Fruit fly (Drosophila melanogaster) whole organism, embryonic: Measurements from ENCODE around the gene CG4594.
A peak's percentile ranks its signal among the peaks of the same experiment; 100 is the strongest.

Source experiments
- Bdp1 ChIP-seq: fragments of 200-800 bp; sonication (Bioruptor generic); optimal IDR thresholded peaks from 3 replicates; lab custom pipeline; 2016; ENCODE audit warnings: missing biosample characterization, missing genetic modification characterization
- CG15073 ChIP-seq: fragments of 200-800 bp; sonication (Bioruptor generic); optimal IDR thresholded peaks from 2 replicates; lab custom pipeline; 2016; ENCODE audit warnings: missing biosample characterization, missing genetic modification characterization
- CG1647 ChIP-seq: fragments of 200-800 bp; sonication (Bioruptor generic); optimal IDR thresholded peaks from 3 replicates; lab custom pipeline; 2016; ENCODE audit warnings: missing biosample characterization, missing genetic modification characterization
- CG16815 ChIP-seq: fragments of 200-800 bp; sonication (Bioruptor generic); optimal IDR thresholded peaks from 3 replicates; lab custom pipeline; 2017; ENCODE audit warnings: missing biosample characterization, mild to moderate bottlenecking, missing genetic modification characterization
- CG18262 ChIP-seq: fragments of 200-800 bp; optimal IDR thresholded peaks from 3 replicates; lab custom pipeline; 2019; ENCODE audit warnings: missing biosample characterization, mild to moderate bottlenecking, missing genetic modification characterization, moderate library complexity
- CG2199 ChIP-seq: fragments of 200-800 bp; sonication (Bioruptor generic); IDR thresholded peaks from 3 replicates; pipeline ENCODE4 v1.3.6; 2022; ENCODE audit warnings: missing biosample characterization, missing genetic modification characterization
- CG3065 ChIP-seq: fragments of 200-800 bp; sonication (Bioruptor generic); optimal IDR thresholded peaks from 2 replicates; lab custom pipeline; 2016; ENCODE audit warnings: missing biosample characterization, missing genetic modification characterization
- CG31365 ChIP-seq: fragments of 200-800 bp; sonication (Bioruptor generic); optimal IDR thresholded peaks from 2 replicates; lab custom pipeline; 2018; ENCODE audit warnings: missing biosample characterization, mild to moderate bottlenecking, missing genetic modification characterization
- CG33557 ChIP-seq: fragments of 200-800 bp; sonication (Bioruptor generic); optimal IDR thresholded peaks from 2 replicates; lab custom pipeline; 2019; ENCODE audit warnings: missing biosample characterization, mild to moderate bottlenecking, missing genetic modification characterization, moderate library complexity
- CG6791 ChIP-seq: fragments of 200-800 bp; sonication (Bioruptor generic); IDR thresholded peaks from 3 replicates; pipeline ENCODE4 v1.3.6; 2022; ENCODE audit warnings: missing biosample characterization, missing genetic modification characterization; ENCODE audit not compliant: partially characterized antibody
- CG7372 ChIP-seq: fragments of 200-800 bp; sonication (Bioruptor generic); IDR thresholded peaks from 2 replicates; pipeline ENCODE4 v1.3.6; 2022; ENCODE audit warnings: missing biosample characterization, missing genetic modification characterization
- CG9932 ChIP-seq: fragments of 200-800 bp; sonication (Bioruptor generic); IDR thresholded peaks from 2 replicates; pipeline ENCODE4 v1.3.6; 2022; ENCODE audit warnings: missing biosample characterization, missing genetic modification characterization
- Doc3 ChIP-seq: fragments of 200-800 bp; sonication (Bioruptor generic); IDR thresholded peaks from 3 replicates; pipeline ENCODE4 v1.3.6; 2022; ENCODE audit warnings: missing biosample characterization, missing genetic modification characterization; ENCODE audit not compliant: partially characterized antibody
- Gsc ChIP-seq: fragments of 200-800 bp; sonication (Bioruptor generic); IDR thresholded peaks from 2 replicates; pipeline ENCODE4 v1.3.6; 2022; ENCODE audit warnings: missing biosample characterization, missing genetic modification characterization
- HHEX ChIP-seq: fragments of 200-800 bp; sonication (Bioruptor generic); optimal IDR thresholded peaks from 3 replicates; lab custom pipeline; 2017; ENCODE audit warnings: missing biosample characterization, mild to moderate bottlenecking, missing genetic modification characterization, missing genetic modification reagents
- Hand ChIP-seq: fragments of 200-800 bp; sonication (Bioruptor generic); optimal IDR thresholded peaks from 2 replicates; lab custom pipeline; 2017; ENCODE audit warnings: mild to moderate bottlenecking, missing biosample characterization, missing genetic modification reagents, missing genetic modification characterization
- Hr78 ChIP-seq, 2 experiments: fragments of 200-800 bp in 1 of 2; fragments of >200 bp in 1 of 2; sonication (Bioruptor generic) in 1 of 2; optimal IDR thresholded peaks; 2 replicates each; lab custom pipeline; 2017 to 2019; ENCODE audit warnings: missing biosample characterization in 2 of 2, missing genetic modification characterization in 2 of 2, mild to moderate bottlenecking in 1 of 2, moderate library complexity in 1 of 2
- Myb ChIP-seq: fragments of 200-800 bp; sonication (Bioruptor generic); optimal IDR thresholded peaks from 2 replicates; lab custom pipeline; 2016; ENCODE audit warnings: missing biosample characterization, missing genetic modification characterization
- Neu2 ChIP-seq: fragments of 200-800 bp; sonication (Bioruptor generic); optimal IDR thresholded peaks from 3 replicates; lab custom pipeline; 2016; ENCODE audit warnings: missing biosample characterization, missing genetic modification characterization, borderline replicate concordance
- Oaz ChIP-seq: fragments of 200-800 bp; sonication (Bioruptor generic); IDR thresholded peaks from 2 replicates; pipeline ENCODE4 v1.3.6; 2022; ENCODE audit warnings: missing biosample characterization, missing genetic modification characterization
- Pdp1 ChIP-seq, 2 experiments: fragments of 200-800 bp; sonication (Bioruptor generic); optimal IDR thresholded peaks; 3 replicates each; lab custom pipeline; 2016; ENCODE audit warnings: missing biosample characterization in 2 of 2, missing genetic modification characterization in 2 of 2, mild to moderate bottlenecking in 1 of 2, moderate library complexity in 1 of 2
- Ptx1 ChIP-seq: fragments of 200-800 bp; sonication (Bioruptor generic); IDR thresholded peaks from 2 replicates; pipeline ENCODE4 v1.3.6; 2022; ENCODE audit warnings: missing biosample characterization, missing genetic modification characterization
- Rx ChIP-seq: fragments of 200-800 bp; sonication (Bioruptor generic); IDR thresholded peaks from 2 replicates; pipeline ENCODE4 v1.3.6; 2022; ENCODE audit warnings: missing biosample characterization, missing genetic modification characterization
- Taf1 ChIP-seq: fragments of 200-800 bp; sonication (Bioruptor generic); IDR thresholded peaks from 2 replicates; pipeline ENCODE4 v1.3.6; 2022; ENCODE audit warnings: missing biosample characterization, missing genetic modification characterization
- Vsx1 ChIP-seq: fragments of 200-800 bp; sonication (Bioruptor generic); optimal IDR thresholded peaks from 2 replicates; lab custom pipeline; 2017; ENCODE audit warnings: missing biosample characterization, mild to moderate bottlenecking, missing genetic modification characterization, missing genetic modification reagents
- ac ChIP-seq: fragments of 200-800 bp; sonication (Bioruptor generic); optimal IDR thresholded peaks from 3 replicates; lab custom pipeline; 2017; ENCODE audit warnings: missing biosample characterization, mild to moderate bottlenecking, missing genetic modification characterization
- amos ChIP-seq: fragments of 200-800 bp; sonication (Bioruptor generic); IDR thresholded peaks from 2 replicates; pipeline ENCODE4 v1.3.6; 2022; ENCODE audit warnings: missing biosample characterization, missing genetic modification characterization; ENCODE audit not compliant: partially characterized antibody
- bbx ChIP-seq: fragments of 200-800 bp; sonication (Bioruptor generic); IDR thresholded peaks from 2 replicates; pipeline ENCODE4 v1.3.6; 2022; ENCODE audit warnings: missing biosample characterization, missing genetic modification characterization; ENCODE audit not compliant: partially characterized antibody
- cg ChIP-seq: fragments of 200-800 bp; sonication (Bioruptor generic); optimal IDR thresholded peaks from 3 replicates; lab custom pipeline; 2019; ENCODE audit warnings: missing biosample characterization, mild to moderate bottlenecking, missing genetic modification characterization, moderate library complexity
- chinmo ChIP-seq: fragments of 200-800 bp; sonication (Bioruptor generic); IDR thresholded peaks from 4 replicates; pipeline ENCODE4 v1.3.6; 2022; ENCODE audit warnings: missing biosample characterization, missing genetic modification characterization; ENCODE audit not compliant: partially characterized antibody
- dati ChIP-seq: fragments of 200-800 bp; sonication (Bioruptor generic); IDR thresholded peaks from 2 replicates; pipeline ENCODE4 v1.3.6; 2022; ENCODE audit warnings: missing biosample characterization, missing genetic modification characterization
- dmrt11E ChIP-seq: fragments of 200-800 bp; sonication (Bioruptor generic); optimal IDR thresholded peaks from 3 replicates; lab custom pipeline; 2018; ENCODE audit warnings: missing biosample characterization, mild to moderate bottlenecking, missing genetic modification characterization, moderate library complexity
- gro ChIP-seq: fragments of 200-800 bp; sonication (Bioruptor generic); optimal IDR thresholded peaks from 2 replicates; lab custom pipeline; 2016; ENCODE audit warnings: missing biosample characterization, missing genetic modification characterization
- jing ChIP-seq: fragments of 200-800 bp; sonication (Bioruptor generic); optimal IDR thresholded peaks from 2 replicates; lab custom pipeline; 2018; ENCODE audit warnings: missing biosample characterization, mild to moderate bottlenecking, missing genetic modification characterization
- jumu ChIP-seq: fragments of 200-800 bp; sonication (Bioruptor generic); optimal IDR thresholded peaks from 3 replicates; lab custom pipeline; 2016; ENCODE audit warnings: missing biosample characterization, missing genetic modification characterization
- lab ChIP-seq: fragments of 200-800 bp; sonication (Bioruptor generic); optimal IDR thresholded peaks from 3 replicates; lab custom pipeline; 2017; ENCODE audit warnings: missing biosample characterization, missing genetic modification characterization, mild to moderate bottlenecking, moderate library complexity, missing genetic modification reagents
- lbe ChIP-seq: fragments of 200-800 bp; sonication (Bioruptor generic); optimal IDR thresholded peaks from 2 replicates; lab custom pipeline; 2016; ENCODE audit warnings: missing biosample characterization, mild to moderate bottlenecking, missing genetic modification characterization
- mam ChIP-seq: fragments of 200-800 bp; sonication (Bioruptor generic); optimal IDR thresholded peaks from 3 replicates; lab custom pipeline; 2016; ENCODE audit warnings: missing biosample characterization, missing genetic modification characterization
- nau ChIP-seq: fragments of 200-800 bp; sonication (Bioruptor generic); optimal IDR thresholded peaks from 3 replicates; lab custom pipeline; 2017; ENCODE audit warnings: missing biosample characterization, mild to moderate bottlenecking, missing genetic modification characterization, missing genetic modification reagents
- org-1 ChIP-seq: fragments of 200-800 bp; sonication (Bioruptor generic); optimal IDR thresholded peaks from 2 replicates; lab custom pipeline; 2017; ENCODE audit warnings: missing biosample characterization, missing genetic modification characterization
- p53 ChIP-seq: fragments of 200-800 bp; sonication (Bioruptor generic); optimal IDR thresholded peaks from 2 replicates; lab custom pipeline; 2016; ENCODE audit warnings: missing biosample characterization, missing genetic modification characterization
- prd ChIP-seq, 3 experiments: fragments of >200 bp in 2 of 3; fragments of 200-800 bp in 1 of 3; sonication (Bioruptor generic) in 1 of 3; optimal IDR thresholded peaks in 2 of 3; IDR thresholded peaks in 1 of 3; 2 replicates in 2 of 3; 3 replicates in 1 of 3; pipeline versions ENCODE4 v1.3.6 to Lab custom; 2017 to 2022; ENCODE audit warnings: missing biosample characterization in 1 of 3, missing genetic modification characterization in 1 of 3
- rib ChIP-seq: fragments of 200-800 bp; sonication (Bioruptor generic); IDR thresholded peaks from 2 replicates; pipeline ENCODE4 v1.3.6; 2022; ENCODE audit warnings: missing biosample characterization, missing genetic modification characterization
- sim ChIP-seq: fragments of 200-800 bp; sonication (Bioruptor generic); IDR thresholded peaks from 2 replicates; pipeline ENCODE4 v1.3.6; 2022; ENCODE audit warnings: missing biosample characterization, missing genetic modification characterization
- tio ChIP-seq: fragments of 200-800 bp; sonication (Bioruptor generic); optimal IDR thresholded peaks from 2 replicates; lab custom pipeline; 2017; ENCODE audit warnings: missing biosample characterization, missing genetic modification characterization, inconsistent platforms
- tx ChIP-seq: fragments of 200-800 bp; sonication (Bioruptor generic); optimal IDR thresholded peaks from 2 replicates; lab custom pipeline; 2016; ENCODE audit warnings: missing biosample characterization, missing genetic modification characterization
- zf30C ChIP-seq: fragments of 200-800 bp; sonication (Bioruptor generic); optimal IDR thresholded peaks from 3 replicates; lab custom pipeline; 2018; ENCODE audit warnings: missing biosample characterization, mild to moderate bottlenecking, missing genetic modification characterization

CG4594 gene

DNA sequence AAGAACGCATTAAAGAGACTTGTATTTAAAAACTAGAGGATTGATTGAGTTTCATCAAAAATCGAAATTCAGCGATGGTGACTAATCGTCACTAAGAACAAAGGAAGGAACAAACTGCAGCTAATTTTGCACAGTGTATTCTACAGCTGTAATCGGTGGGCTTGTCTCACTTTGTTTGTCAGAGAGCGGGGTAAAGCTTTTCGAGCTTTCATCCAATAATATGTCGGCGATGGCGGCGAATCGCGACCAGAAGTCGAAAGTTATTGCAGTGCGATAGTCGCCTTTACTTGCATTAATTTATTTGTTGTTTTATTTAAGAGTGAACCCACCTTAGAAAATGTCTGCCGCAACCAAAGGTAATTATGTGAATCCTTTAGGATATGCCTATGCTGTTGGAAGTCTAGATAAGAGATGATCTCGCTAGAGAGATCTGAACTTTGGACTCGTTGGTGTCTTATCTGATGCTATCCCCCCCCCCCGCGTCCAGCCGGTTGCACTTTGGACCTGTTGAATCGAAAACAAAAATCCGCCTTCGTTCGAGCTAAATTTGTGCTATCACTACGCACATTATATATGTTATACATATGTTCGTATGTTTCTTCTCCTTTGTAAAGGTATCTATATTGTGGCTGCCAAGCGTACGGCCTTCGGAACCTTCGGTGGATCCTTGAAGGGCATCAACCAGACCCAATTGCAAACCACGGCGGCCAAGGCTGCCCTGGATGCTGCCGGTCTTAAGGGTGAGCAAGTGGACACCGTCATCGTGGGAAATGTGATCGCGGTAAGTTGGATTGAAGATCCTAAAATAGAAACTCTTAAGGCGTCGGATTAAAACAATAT lies 4.7 kb upstream of the CG4594 start, which contains the start of gene yip2 (continued):
- TF ChIP-seq Pdp1 (GFP tag; optimal IDR thresholded peaks at IDR 0.05; lab: Kevin White, UChicago) = peak; percentile 45 to 47
- TF ChIP-seq CG15073 = no peak
- peak; percentile 10 for TF ChIP-seq org-1
- TF ChIP-seq CG1647 = no peak
- no peak for TF ChIP-seq Gsc (GFP tag; lab: Robert Waterston, UW)
- no peak for TF ChIP-seq dmrt11E (tag; lab: Kevin White, UChicago)
- 0 out of 2 replicates have a peak, but pooled peaks have one; percentile 6 for TF ChIP-seq Taf1 (GFP tag; lab: Robert Waterston, UW)
- TF ChIP-seq CG31365 (tag; lab: Kevin White, UChicago) = no peak
- TF ChIP-seq prd (optimal IDR thresholded peaks at IDR 0.05; lab: Kevin White, UChicago) = no peak
- peak; percentile 65 for TF ChIP-seq prd (GFP tag; IDR thresholded peaks at IDR 0.05; lab: Robert Waterston, UW)
- peak; percentile 50 for TF ChIP-seq CG18262 (tag; lab: Kevin White, UChicago)
- TF ChIP-seq CG7372 = 0 out of 2 replicates have a peak, but pooled peaks have one; percentile 16
- peak; percentile 43 for TF ChIP-seq HHEX (GFP tag; lab: Kevin White, UChicago)
- peak; percentile 75 for TF ChIP-seq lbe (GFP tag; lab: Kevin White, UChicago)
- no peak for TF ChIP-seq Neu2 (GFP tag; lab: Kevin White, UChicago)
- no peak for TF ChIP-seq CG6791
- TF ChIP-seq sim (GFP tag; lab: Robert Waterston, UW) = no peak
- no peak; the same call in 1 of the 2 replicates for TF ChIP-seq bbx (GFP tag; lab: Robert Waterston, UW)
- no peak for TF ChIP-seq CG33557 (GFP tag; lab: Kevin White, UChicago)
- no peak for TF ChIP-seq Doc3 (GFP tag; lab: Robert Waterston, UW)
- no peak for TF ChIP-seq Bdp1 (GFP tag; lab: Kevin White, UChicago)
- peak; percentile 71 for TF ChIP-seq CG9932 (GFP tag; lab: Robert Waterston, UW)
- no peak for TF ChIP-seq CG16815 (GFP tag; lab: Kevin White, UChicago)
- TF ChIP-seq jing (GFP tag; lab: Kevin White, UChicago) = no peak
- peak; percentile 40; the same call in 1 of the 2 replicates for TF ChIP-seq dati (GFP tag; lab: Robert Waterston, UW)
- no peak; the same call in 1 of the 2 replicates for TF ChIP-seq amos
- TF ChIP-seq lab (GFP tag; lab: Kevin White, UChicago) = peak; percentile 79
- TF ChIP-seq p53 (GFP tag; lab: Kevin White, UChicago) = no peak
- TF ChIP-seq Ptx1 (GFP tag; lab: Robert Waterston, UW) = peak; percentile 52; the same call in 1 of the 2 replicates
- peak; percentile 52 for TF ChIP-seq mam (GFP tag; lab: Kevin White, UChicago)
- TF ChIP-seq tx = peak; percentile 18
- peak; percentile 54 for TF ChIP-seq Hand (GFP tag; lab: Kevin White, UChicago)
- TF ChIP-seq Rx (GFP tag; lab: Robert Waterston, UW) = no peak
- peak; percentile 94 for TF ChIP-seq chinmo (GFP tag; lab: Robert Waterston, UW)
- TF ChIP-seq gro (GFP tag; lab: Kevin White, UChicago) = peak; percentile 8
- peak in 1 of 2 experiments; percentile 33 for TF ChIP-seq Hr78 (GFP tag; optimal IDR thresholded peaks at IDR 0.05; lab: Kevin White, UChicago)
- TF ChIP-seq Oaz (GFP tag; lab: Robert Waterston, UW) = 0 out of 2 replicates have a peak, but pooled peaks have one; percentile 12
- TF ChIP-seq Myb (GFP tag; lab: Kevin White, UChicago) = peak; percentile 32
- TF ChIP-seq tio (GFP tag; lab: Kevin White, UChicago) = no peak
- peak; percentile 88 for TF ChIP-seq zf30C (GFP tag; lab: Kevin White, UChicago)
- TF ChIP-seq CG3065 = no peak
- TF ChIP-seq cg (GFP tag; lab: Kevin White, UChicago) = no peak
- TF ChIP-seq rib (GFP tag; lab: Robert Waterston, UW) = peak; percentile 68; the same call in 1 of the 2 replicates
- TF ChIP-seq jumu = peak; percentile 56
- peak; percentile 74 for TF ChIP-seq nau (GFP tag; lab: Kevin White, UChicago)
- TF ChIP-seq ac (GFP tag; lab: Kevin White, UChicago) = no peak
- TF ChIP-seq CG2199 (GFP tag; lab: Robert Waterston, UW) = no peak
- no peak for TF ChIP-seq Vsx1 (GFP tag; lab: Kevin White, UChicago)
